Fruit fly (Drosophila melanogaster) whole organism, embryonic: ENCODE data around the gene CG11771.

Source experiments
- Aef1 ChIP-seq: fragments of 200-800 bp; sonication (Bioruptor generic); IDR thresholded peaks from 3 replicates; pipeline ENCODE4 v1.3.6; 2022; ENCODE audit warnings: missing biosample characterization, missing genetic modification characterization
- CG10543 ChIP-seq: fragments of 200-800 bp; sonication (Bioruptor generic); optimal IDR thresholded peaks from 3 replicates; lab custom pipeline; 2017; ENCODE audit warnings: missing biosample characterization, mild to moderate bottlenecking, missing genetic modification characterization, moderate library complexity
- CG10979 ChIP-seq: fragments of 200-800 bp; sonication (Bioruptor generic); optimal IDR thresholded peaks from 2 replicates; lab custom pipeline; 2018; ENCODE audit warnings: missing biosample characterization, mild to moderate bottlenecking, missing genetic modification characterization, moderate library complexity
- CG11504 ChIP-seq: fragments of 200-800 bp; sonication (Bioruptor generic); optimal IDR thresholded peaks from 3 replicates; lab custom pipeline; 2019; ENCODE audit warnings: missing biosample characterization, mild to moderate bottlenecking, missing genetic modification characterization, moderate library complexity
- CG11723 ChIP-seq: fragments of 200-800 bp; sonication (Bioruptor generic); optimal IDR thresholded peaks from 2 replicates; lab custom pipeline; 2017; ENCODE audit warnings: missing biosample characterization, mild to moderate bottlenecking, missing genetic modification characterization
- CG13123 ChIP-seq: fragments of 200-800 bp; sonication (Bioruptor generic); optimal IDR thresholded peaks from 2 replicates; lab custom pipeline; 2016; ENCODE audit warnings: missing biosample characterization, missing genetic modification characterization
- CG15269 ChIP-seq: fragments of 200-800 bp; sonication (Bioruptor generic); optimal IDR thresholded peaks from 2 replicates; lab custom pipeline; 2018; ENCODE audit warnings: missing biosample characterization, mild to moderate bottlenecking, missing genetic modification characterization, moderate library complexity
- CG15514 ChIP-seq: fragments of 200-800 bp; sonication (Bioruptor generic); optimal IDR thresholded peaks from 3 replicates; lab custom pipeline; 2017; ENCODE audit warnings: missing biosample characterization, missing genetic modification characterization, mild to moderate bottlenecking, moderate library complexity, missing genetic modification reagents
- CG15601 ChIP-seq: fragments of 200-800 bp; sonication (Bioruptor generic); optimal IDR thresholded peaks from 3 replicates; lab custom pipeline; 2019; ENCODE audit warnings: missing biosample characterization, mild to moderate bottlenecking, missing genetic modification characterization, moderate library complexity
- CG16863 ChIP-seq: fragments of 200-800 bp; sonication (Bioruptor generic); optimal IDR thresholded peaks from 3 replicates; lab custom pipeline; 2016; ENCODE audit warnings: missing biosample characterization, missing genetic modification characterization
- CG17568 ChIP-seq: fragments of 200-800 bp; sonication (Bioruptor generic); optimal IDR thresholded peaks from 2 replicates; lab custom pipeline; 2018; ENCODE audit warnings: missing biosample characterization, mild to moderate bottlenecking, missing genetic modification characterization, moderate library complexity
- CG2120 ChIP-seq: fragments of 200-800 bp; sonication (Bioruptor generic); optimal IDR thresholded peaks from 3 replicates; lab custom pipeline; 2016; ENCODE audit warnings: missing biosample characterization, missing genetic modification characterization
- CG33213 ChIP-seq: fragments of 200-800 bp; sonication (Bioruptor generic); optimal IDR thresholded peaks from 3 replicates; lab custom pipeline; 2016; ENCODE audit warnings: missing biosample characterization, missing genetic modification characterization
- CG4730 ChIP-seq: fragments of 200-800 bp; sonication (Bioruptor generic); IDR thresholded peaks from 2 replicates; pipeline ENCODE4 v1.3.6; 2022; ENCODE audit warnings: missing biosample characterization, missing genetic modification characterization
- CG5180 ChIP-seq: fragments of 200-800 bp; sonication (Bioruptor generic); optimal IDR thresholded peaks from 3 replicates; lab custom pipeline; 2017; ENCODE audit warnings: missing biosample characterization, missing genetic modification characterization, mild to moderate bottlenecking, moderate library complexity, missing genetic modification reagents
- CG7745 ChIP-seq: fragments of 200-800 bp; sonication (Bioruptor generic); optimal IDR thresholded peaks from 2 replicates; lab custom pipeline; 2018; ENCODE audit warnings: missing biosample characterization, mild to moderate bottlenecking, missing genetic modification characterization, moderate library complexity
- CG9215 ChIP-seq: fragments of 200-800 bp; sonication (Bioruptor generic); IDR thresholded peaks from 2 replicates; pipeline ENCODE4 v1.3.6; 2022; ENCODE audit warnings: missing biosample characterization, missing genetic modification characterization
- CG9727 ChIP-seq: fragments of 200-800 bp; sonication (Bioruptor generic); optimal IDR thresholded peaks from 3 replicates; lab custom pipeline; 2017; ENCODE audit warnings: missing biosample characterization, mild to moderate bottlenecking, missing genetic modification characterization
- Chrac-16 ChIP-seq: fragments of 200-800 bp; sonication (Bioruptor generic); optimal IDR thresholded peaks from 3 replicates; lab custom pipeline; 2016; ENCODE audit warnings: missing biosample characterization, missing genetic modification characterization
- Dek ChIP-seq: fragments of 200-800 bp; sonication (Bioruptor generic); optimal IDR thresholded peaks from 3 replicates; lab custom pipeline; 2019; ENCODE audit warnings: missing biosample characterization, mild to moderate bottlenecking, missing genetic modification characterization, moderate library complexity
- Elba2 ChIP-seq: fragments of 200-800 bp; sonication (Bioruptor generic); optimal IDR thresholded peaks from 3 replicates; lab custom pipeline; 2016; ENCODE audit warnings: missing biosample characterization, missing genetic modification characterization
- HmgD ChIP-seq: fragments of 200-800 bp; sonication (Bioruptor generic); optimal IDR thresholded peaks from 3 replicates; lab custom pipeline; 2016; ENCODE audit warnings: missing biosample characterization, missing genetic modification characterization
- Hmx ChIP-seq: fragments of 200-800 bp; sonication (Bioruptor generic); optimal IDR thresholded peaks from 2 replicates; lab custom pipeline; 2016; ENCODE audit warnings: missing biosample characterization, missing genetic modification characterization
- Hr78 ChIP-seq, 2 experiments: fragments of 200-800 bp in 1 of 2; fragments of >200 bp in 1 of 2; sonication (Bioruptor generic) in 1 of 2; optimal IDR thresholded peaks; 2 replicates each; lab custom pipeline; 2017 to 2019; ENCODE audit warnings: missing biosample characterization in 2 of 2, missing genetic modification characterization in 2 of 2, mild to moderate bottlenecking in 1 of 2, moderate library complexity in 1 of 2
- MTF-1 ChIP-seq: fragments of 200-800 bp; sonication (Bioruptor generic); optimal IDR thresholded peaks from 2 replicates; lab custom pipeline; 2018; ENCODE audit warnings: missing biosample characterization, mild to moderate bottlenecking, missing genetic modification characterization, borderline replicate concordance
- NC2α ChIP-seq: fragments of 200-800 bp; sonication (Bioruptor generic); optimal IDR thresholded peaks from 2 replicates; lab custom pipeline; 2016; ENCODE audit warnings: missing biosample characterization, missing genetic modification characterization
- Nf-YA ChIP-seq: fragments of 200-800 bp; sonication (Bioruptor generic); IDR thresholded peaks from 2 replicates; pipeline ENCODE4 v1.3.6; 2022; ENCODE audit warnings: missing biosample characterization, missing genetic modification characterization
- Poxn ChIP-seq: fragments of 200-800 bp; sonication (Bioruptor generic); IDR thresholded peaks from 2 replicates; pipeline ENCODE4 v1.3.6; 2022; ENCODE audit warnings: missing biosample characterization, missing genetic modification characterization
- Ravus ChIP-seq: fragments of 200-800 bp; sonication (Bioruptor generic); IDR thresholded peaks from 2 replicates; pipeline ENCODE4 v1.3.6; 2022; ENCODE audit warnings: missing biosample characterization, missing genetic modification characterization
- Side ChIP-seq: fragments of 200-800 bp; sonication (Bioruptor generic); optimal IDR thresholded peaks from 2 replicates; lab custom pipeline; 2016; ENCODE audit warnings: missing biosample characterization, missing genetic modification characterization
- ab ChIP-seq: fragments of 200-800 bp; sonication (Bioruptor generic); optimal IDR thresholded peaks from 2 replicates; lab custom pipeline; 2016; ENCODE audit warnings: missing biosample characterization, missing genetic modification characterization
- cas ChIP-seq: fragments of 200-800 bp; sonication (Bioruptor generic); IDR thresholded peaks from 2 replicates; pipeline ENCODE4 v1.3.6; 2022; ENCODE audit warnings: missing biosample characterization, missing genetic modification characterization
- cwo ChIP-seq: fragments of 200-800 bp; sonication (Bioruptor generic); optimal IDR thresholded peaks from 3 replicates; lab custom pipeline; 2017; ENCODE audit warnings: missing biosample characterization, missing genetic modification characterization, mild to moderate bottlenecking, moderate library complexity, missing genetic modification reagents
- da ChIP-seq: fragments of 200-800 bp; sonication (Bioruptor generic); optimal IDR thresholded peaks from 2 replicates; lab custom pipeline; 2016; ENCODE audit warnings: missing biosample characterization, missing genetic modification characterization
- dimm ChIP-seq: fragments of 200-800 bp; sonication (Bioruptor generic); IDR thresholded peaks from 2 replicates; pipeline ENCODE4 v1.3.6; 2022; ENCODE audit warnings: missing biosample characterization, missing genetic modification characterization
- disco-r ChIP-seq: fragments of 200-800 bp; sonication (Bioruptor generic); optimal IDR thresholded peaks from 2 replicates; lab custom pipeline; 2016; ENCODE audit warnings: missing biosample characterization, missing genetic modification characterization
- en ChIP-seq: fragments of 200-800 bp; sonication (Bioruptor generic); optimal IDR thresholded peaks from 2 replicates; lab custom pipeline; 2016; ENCODE audit warnings: missing biosample characterization, missing genetic modification characterization
- esg ChIP-seq: fragments of 200-800 bp; sonication (Bioruptor generic); conservative IDR thresholded peaks from 2 replicates; pipeline ENCODE4 v1.3.6; 2022; ENCODE audit warnings: missing biosample characterization, missing genetic modification characterization
- exex ChIP-seq: fragments of 200-800 bp; sonication (Bioruptor generic); optimal IDR thresholded peaks from 4 replicates; lab custom pipeline; 2018; ENCODE audit warnings: missing biosample characterization, mild to moderate bottlenecking, missing genetic modification characterization, moderate library complexity
- hkb ChIP-seq, 2 experiments: fragments of 200-800 bp in 1 of 2; fragments of >200 bp in 1 of 2; sonication (Bioruptor generic) in 1 of 2; IDR thresholded peaks in 1 of 2; optimal IDR thresholded peaks in 1 of 2; 2 replicates each; pipeline versions ENCODE4 v1.3.6 to Lab custom; 2017 to 2022; ENCODE audit warnings: missing biosample characterization in 1 of 2, missing genetic modification characterization in 1 of 2
- klu ChIP-seq: fragments of 200-800 bp; sonication (Bioruptor generic); IDR thresholded peaks from 2 replicates; pipeline ENCODE4 v1.3.6; 2022; ENCODE audit warnings: missing biosample characterization, missing genetic modification characterization
- lmd ChIP-seq: fragments of 200-800 bp; sonication (Bioruptor generic); IDR thresholded peaks from 2 replicates; pipeline ENCODE4 v1.3.6; 2022; ENCODE audit warnings: missing biosample characterization, missing genetic modification characterization
- maf-S ChIP-seq: fragments of 200-800 bp; sonication (Bioruptor generic); optimal IDR thresholded peaks from 2 replicates; lab custom pipeline; 2016; ENCODE audit warnings: missing biosample characterization, missing genetic modification characterization
- nmo ChIP-seq: fragments of 200-800 bp; sonication (Bioruptor generic); optimal IDR thresholded peaks from 2 replicates; lab custom pipeline; 2018; ENCODE audit warnings: missing biosample characterization, mild to moderate bottlenecking, missing genetic modification characterization, moderate library complexity
- salm ChIP-seq: fragments of 200-800 bp; sonication (Bioruptor generic); optimal IDR thresholded peaks from 2 replicates; lab custom pipeline; 2018; ENCODE audit warnings: missing biosample characterization, mild to moderate bottlenecking, missing genetic modification characterization
- sc ChIP-seq, 3 experiments: fragments of >200 bp in 2 of 3; fragments of 200-800 bp in 1 of 3; sonication (Bioruptor generic) in 1 of 3; optimal IDR thresholded peaks; 2 replicates in 2 of 3; 3 replicates in 1 of 3; lab custom pipeline; 2017; ENCODE audit warnings: mild to moderate bottlenecking in 1 of 3, missing biosample characterization in 1 of 3, missing genetic modification characterization in 1 of 3, missing genetic modification reagents in 1 of 3
- so ChIP-seq: fragments of 200-800 bp; sonication (Bioruptor generic); IDR thresholded peaks from 3 replicates; pipeline ENCODE4 v1.3.6; 2022; ENCODE audit warnings: missing biosample characterization, missing genetic modification characterization
- tio ChIP-seq: fragments of 200-800 bp; sonication (Bioruptor generic); optimal IDR thresholded peaks from 2 replicates; lab custom pipeline; 2017; ENCODE audit warnings: missing biosample characterization, missing genetic modification characterization, inconsistent platforms
- trh ChIP-seq: fragments of 200-800 bp; sonication (Bioruptor generic); optimal IDR thresholded peaks from 2 replicates; lab custom pipeline; 2016; ENCODE audit warnings: missing biosample characterization, missing genetic modification characterization
- ttk ChIP-seq: fragments of 200-800 bp; sonication (Bioruptor generic); IDR thresholded peaks from 2 replicates; pipeline ENCODE4 v2.1.2; 2022; ENCODE audit warnings: missing biosample characterization, missing genetic modification characterization

The CG11771 gene

DNA sequence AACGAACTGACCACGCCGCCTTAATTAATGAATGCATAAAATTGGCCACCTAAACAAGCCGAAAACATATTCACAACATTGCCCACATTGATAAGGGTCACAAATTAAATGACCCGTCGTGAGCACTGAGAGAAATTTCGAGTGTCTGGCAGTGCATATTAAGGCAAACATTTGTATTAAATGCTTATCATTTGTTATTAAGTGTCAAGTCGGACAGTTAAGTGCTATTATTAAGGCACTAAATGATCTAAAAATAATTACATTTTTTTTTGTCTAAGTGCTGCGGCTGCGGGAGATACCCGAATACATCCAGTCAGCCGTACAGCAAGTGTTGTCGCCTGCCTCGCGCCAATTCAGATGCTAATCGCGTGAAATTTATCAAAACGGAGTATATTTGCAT lies 30.7 kb downstream of the CG11771 start (continued):
- TF ChIP-seq CG15601 (tag; lab: Kevin White, UChicago): no peak
- peak in 1 of 2 experiments; percentile 73 for TF ChIP-seq Hr78 (GFP tag; optimal IDR thresholded peaks at IDR 0.05; lab: Kevin White, UChicago)
- peak; percentile 76 for TF ChIP-seq CG2120 (GFP tag; lab: Kevin White, UChicago)
- no peak for TF ChIP-seq exex (tag; lab: Kevin White, UChicago)
- TF ChIP-seq salm (tag; lab: Kevin White, UChicago): peak; percentile 47
- TF ChIP-seq esg (GFP tag; lab: Robert Waterston, UW): peak; percentile 68
- no peak for TF ChIP-seq NC2α
- TF ChIP-seq CG4730 (GFP tag; lab: Robert Waterston, UW): peak; percentile 72
- 0 out of 2 replicates have a peak, but pooled peaks have one; percentile 19 for TF ChIP-seq cas
- no peak for TF ChIP-seq CG17568 (GFP tag; lab: Kevin White, UChicago)
- TF ChIP-seq CG15269 (tag; lab: Kevin White, UChicago): peak; percentile 81
- no peak for TF ChIP-seq Poxn (GFP tag; lab: Robert Waterston, UW)
- TF ChIP-seq Hmx (GFP tag; lab: Kevin White, UChicago): no peak
- TF ChIP-seq CG11504 (tag; lab: Kevin White, UChicago): peak; percentile 80
- no peak for TF ChIP-seq hkb (optimal IDR thresholded peaks at IDR 0.05; lab: Kevin White, UChicago)
- peak; percentile 50 for TF ChIP-seq hkb (GFP tag; IDR thresholded peaks at IDR 0.05; lab: Robert Waterston, UW)
- TF ChIP-seq Aef1: peak; percentile 65
- TF ChIP-seq ab (GFP tag; lab: Kevin White, UChicago): peak; percentile 51
- peak; percentile 32 for TF ChIP-seq CG5180 (GFP tag; lab: Kevin White, UChicago)
- TF ChIP-seq CG9727 (GFP tag; lab: Kevin White, UChicago): peak; percentile 25
- TF ChIP-seq dimm (GFP tag; lab: Robert Waterston, UW): no peak
- peak; percentile 40 for TF ChIP-seq CG10979 (tag; lab: Kevin White, UChicago)
- peak; percentile 27 for TF ChIP-seq disco-r
- TF ChIP-seq MTF-1 (GFP tag; lab: Kevin White, UChicago): no peak
- peak; percentile 60 for TF ChIP-seq nmo
- peak; percentile 36 for TF ChIP-seq tio (GFP tag; lab: Kevin White, UChicago)
- no peak for TF ChIP-seq Elba2 (GFP tag; lab: Kevin White, UChicago)
- no peak for TF ChIP-seq CG10543 (GFP tag; lab: Kevin White, UChicago)
- peak; percentile 33 for TF ChIP-seq en
- peak; percentile 8 for TF ChIP-seq maf-S
- TF ChIP-seq ttk (GFP tag; lab: Robert Waterston, UW): peak; percentile 74
- no peak for TF ChIP-seq CG13123 (GFP tag; lab: Kevin White, UChicago)
- peak; percentile 64 for TF ChIP-seq cwo (GFP tag; lab: Kevin White, UChicago)
- no peak; the same call in 1 of the 2 replicates for TF ChIP-seq Ravus (GFP tag; lab: Robert Waterston, UW)
- no peak for TF ChIP-seq sc (optimal IDR thresholded peaks at IDR 0.05; lab: Kevin White, UChicago)
- TF ChIP-seq sc (GFP tag; optimal IDR thresholded peaks at IDR 0.05; lab: Kevin White, UChicago): peak; percentile 17
- no peak; the same call in 1 of the 2 replicates for TF ChIP-seq klu (GFP tag; lab: Robert Waterston, UW)
- peak; percentile 26 for TF ChIP-seq Chrac-16 (GFP tag; lab: Kevin White, UChicago)
- TF ChIP-seq CG9215 (GFP tag; lab: Robert Waterston, UW): no peak; the same call in 1 of the 2 replicates
- peak; percentile 45 for TF ChIP-seq CG11723 (GFP tag; lab: Kevin White, UChicago)
- no peak for TF ChIP-seq trh (GFP tag; lab: Kevin White, UChicago)
- peak; percentile 57; the same call in 1 of the 2 replicates for TF ChIP-seq Nf-YA (GFP tag; lab: Robert Waterston, UW)
- no peak for TF ChIP-seq HmgD (GFP tag; lab: Kevin White, UChicago)
- TF ChIP-seq Dek (tag; lab: Kevin White, UChicago): peak; percentile 59
- TF ChIP-seq CG16863 (GFP tag; lab: Kevin White, UChicago): peak; percentile 54
- TF ChIP-seq lmd (GFP tag; lab: Robert Waterston, UW): peak; percentile 65
- no peak for TF ChIP-seq Side (GFP tag; lab: Kevin White, UChicago)
- no peak for TF ChIP-seq da (GFP tag; lab: Kevin White, UChicago)
- TF ChIP-seq so: peak; percentile 67; the same call in 2 of the 3 replicates
- TF ChIP-seq CG7745: no peak
- peak; percentile 20 for TF ChIP-seq CG15514 (GFP tag; lab: Kevin White, UChicago)
- peak; percentile 19 for TF ChIP-seq CG33213 (GFP tag; lab: Kevin White, UChicago)
